Fruit fly (Drosophila melanogaster) whole organism, embryonic: Measurements from ENCODE around the gene CG4733.

ENCODE experiments used
- CG1024 ChIP-seq: fragments of 200-800 bp; sonication (Bioruptor generic); IDR thresholded peaks from 2 replicates; pipeline ENCODE4 v1.3.6; 2022; ENCODE audit warnings: missing biosample characterization, missing genetic modification characterization
- CG10267 ChIP-seq: fragments of 200-800 bp; sonication (Bioruptor generic); optimal IDR thresholded peaks from 2 replicates; lab custom pipeline; 2018; ENCODE audit warnings: missing biosample characterization, mild to moderate bottlenecking, missing genetic modification characterization, moderate library complexity
- CG10543 ChIP-seq: fragments of 200-800 bp; sonication (Bioruptor generic); optimal IDR thresholded peaks from 3 replicates; lab custom pipeline; 2017; ENCODE audit warnings: missing biosample characterization, mild to moderate bottlenecking, missing genetic modification characterization, moderate library complexity
- CG10959 ChIP-seq: fragments of 200-800 bp; sonication (Bioruptor generic); IDR thresholded peaks from 2 replicates; pipeline ENCODE4 v1.3.6; 2022; ENCODE audit warnings: missing biosample characterization, missing genetic modification characterization
- CG12155 ChIP-seq: fragments of 200-800 bp; sonication (Bioruptor generic); optimal IDR thresholded peaks from 3 replicates; lab custom pipeline; 2016; ENCODE audit warnings: missing biosample characterization, missing genetic modification characterization
- CG12942 ChIP-seq: fragments of 200-800 bp; sonication (Bioruptor generic); optimal IDR thresholded peaks from 3 replicates; lab custom pipeline; 2016; ENCODE audit warnings: missing biosample characterization, missing genetic modification characterization
- CG14710 ChIP-seq: fragments of 200-800 bp; sonication (Bioruptor generic); optimal IDR thresholded peaks from 3 replicates; lab custom pipeline; 2019; ENCODE audit warnings: missing biosample characterization, mild to moderate bottlenecking, missing genetic modification characterization, moderate library complexity
- CG15696 ChIP-seq: fragments of 200-800 bp; sonication (Bioruptor generic); optimal IDR thresholded peaks from 2 replicates; lab custom pipeline; 2019; ENCODE audit warnings: missing biosample characterization, mild to moderate bottlenecking, missing genetic modification characterization, moderate library complexity
- CG1647 ChIP-seq: fragments of 200-800 bp; sonication (Bioruptor generic); optimal IDR thresholded peaks from 3 replicates; lab custom pipeline; 2016; ENCODE audit warnings: missing biosample characterization, missing genetic modification characterization
- CG16815 ChIP-seq: fragments of 200-800 bp; sonication (Bioruptor generic); optimal IDR thresholded peaks from 3 replicates; lab custom pipeline; 2017; ENCODE audit warnings: missing biosample characterization, mild to moderate bottlenecking, missing genetic modification characterization
- CG18262 ChIP-seq: fragments of 200-800 bp; optimal IDR thresholded peaks from 3 replicates; lab custom pipeline; 2019; ENCODE audit warnings: missing biosample characterization, mild to moderate bottlenecking, missing genetic modification characterization, moderate library complexity
- CG18599 ChIP-seq: fragments of 200-800 bp; sonication (Bioruptor generic); optimal IDR thresholded peaks from 3 replicates; lab custom pipeline; 2017; ENCODE audit warnings: missing biosample characterization, missing genetic modification characterization, mild to moderate bottlenecking, moderate library complexity, missing genetic modification reagents
- CG31365 ChIP-seq: fragments of 200-800 bp; sonication (Bioruptor generic); optimal IDR thresholded peaks from 2 replicates; lab custom pipeline; 2018; ENCODE audit warnings: missing biosample characterization, mild to moderate bottlenecking, missing genetic modification characterization
- CG43689 ChIP-seq: fragments of 200-800 bp; sonication (Bioruptor generic); IDR thresholded peaks from 2 replicates; pipeline ENCODE4 v1.3.6; 2022; ENCODE audit warnings: missing biosample characterization, missing genetic modification characterization
- CG5245 ChIP-seq: fragments of 200-800 bp; sonication (Bioruptor generic); optimal IDR thresholded peaks from 3 replicates; lab custom pipeline; 2016; ENCODE audit warnings: missing biosample characterization, missing genetic modification characterization
- CG6272 ChIP-seq: fragments of 200-800 bp; sonication (Bioruptor generic); IDR thresholded peaks from 2 replicates; pipeline ENCODE4 v1.3.6; 2022; ENCODE audit warnings: missing biosample characterization, missing genetic modification characterization
- CG6791 ChIP-seq: fragments of 200-800 bp; sonication (Bioruptor generic); IDR thresholded peaks from 3 replicates; pipeline ENCODE4 v1.3.6; 2022; ENCODE audit warnings: missing biosample characterization, missing genetic modification characterization; ENCODE audit not compliant: partially characterized antibody
- CG6813 ChIP-seq: fragments of 200-800 bp; sonication (Bioruptor generic); optimal IDR thresholded peaks from 2 replicates; lab custom pipeline; 2017; ENCODE audit warnings: missing biosample characterization, missing genetic modification characterization, mild to moderate bottlenecking, moderate library complexity, missing genetic modification reagents
- CG9876 ChIP-seq: fragments of 200-800 bp; sonication (Bioruptor generic); optimal IDR thresholded peaks from 2 replicates; lab custom pipeline; 2016; ENCODE audit warnings: missing biosample characterization, missing genetic modification characterization
- CG9932 ChIP-seq: fragments of 200-800 bp; sonication (Bioruptor generic); IDR thresholded peaks from 2 replicates; pipeline ENCODE4 v1.3.6; 2022; ENCODE audit warnings: missing biosample characterization, missing genetic modification characterization
- Chrac-16 ChIP-seq: fragments of 200-800 bp; sonication (Bioruptor generic); optimal IDR thresholded peaks from 3 replicates; lab custom pipeline; 2016; ENCODE audit warnings: missing biosample characterization, missing genetic modification characterization
- E2f1 ChIP-seq: fragments of 200-800 bp; sonication (Bioruptor generic); IDR thresholded peaks from 2 replicates; pipeline ENCODE4 v1.3.6; 2022; ENCODE audit warnings: missing biosample characterization, missing genetic modification characterization
- Elba2 ChIP-seq: fragments of 200-800 bp; sonication (Bioruptor generic); optimal IDR thresholded peaks from 3 replicates; lab custom pipeline; 2016; ENCODE audit warnings: missing biosample characterization, missing genetic modification characterization
- HLHmδ ChIP-seq: fragments of 200-800 bp; sonication (Bioruptor generic); optimal IDR thresholded peaks from 2 replicates; lab custom pipeline; 2018; ENCODE audit warnings: missing biosample characterization, mild to moderate bottlenecking, missing genetic modification characterization, moderate library complexity
- Mad ChIP-seq: fragments of 200-800 bp; sonication (Bioruptor generic); optimal IDR thresholded peaks from 2 replicates; lab custom pipeline; 2016; ENCODE audit warnings: missing biosample characterization, missing genetic modification characterization
- Max ChIP-seq: fragments of 200-800 bp; sonication (Bioruptor generic); optimal IDR thresholded peaks from 2 replicates; lab custom pipeline; 2016; ENCODE audit warnings: missing biosample characterization, mild to moderate bottlenecking, missing genetic modification characterization
- NfI ChIP-seq: fragments of 200-800 bp; sonication (Bioruptor generic); optimal IDR thresholded peaks from 3 replicates; lab custom pipeline; 2018; ENCODE audit warnings: missing biosample characterization, mild to moderate bottlenecking, missing genetic modification characterization, moderate library complexity
- Sry-δ ChIP-seq: fragments of 200-800 bp; sonication (Bioruptor generic); optimal IDR thresholded peaks from 2 replicates; lab custom pipeline; 2016; ENCODE audit warnings: missing biosample characterization, missing genetic modification characterization
- ara ChIP-seq: fragments of 200-800 bp; sonication (Bioruptor generic); IDR thresholded peaks from 2 replicates; pipeline ENCODE4 v1.3.6; 2022; ENCODE audit warnings: missing biosample characterization, missing genetic modification characterization
- ato ChIP-seq: fragments of 200-800 bp; sonication (Bioruptor generic); IDR thresholded peaks from 2 replicates; pipeline ENCODE4 v1.3.6; 2022; ENCODE audit warnings: missing biosample characterization, missing genetic modification characterization; ENCODE audit not compliant: partially characterized antibody
- bab2 ChIP-seq: fragments of 200-800 bp; sonication (Bioruptor generic); optimal IDR thresholded peaks from 2 replicates; lab custom pipeline; 2016; ENCODE audit warnings: missing biosample characterization, missing genetic modification characterization
- bowl ChIP-seq: fragments of 200-800 bp; sonication (Bioruptor generic); IDR thresholded peaks from 2 replicates; pipeline ENCODE4 v1.3.6; 2022; ENCODE audit warnings: missing biosample characterization, missing genetic modification characterization
- btn ChIP-seq: fragments of 200-800 bp; sonication (Bioruptor generic); optimal IDR thresholded peaks from 2 replicates; lab custom pipeline; 2016; ENCODE audit warnings: missing biosample characterization, missing genetic modification characterization
- chif ChIP-seq, 2 experiments: fragments of 200-800 bp; sonication (Bioruptor generic); optimal IDR thresholded peaks; 3 replicates each; lab custom pipeline; 2016; ENCODE audit warnings: missing biosample characterization in 2 of 2, missing genetic modification characterization in 2 of 2
- crp ChIP-seq, 2 experiments: fragments of 200-800 bp; sonication (Bioruptor generic); optimal IDR thresholded peaks; 2 replicates in 1 of 2; 3 replicates in 1 of 2; lab custom pipeline; 2017; ENCODE audit warnings: missing biosample characterization in 2 of 2, missing genetic modification characterization in 2 of 2, mild to moderate bottlenecking in 1 of 2, moderate library complexity in 1 of 2
- dm ChIP-seq: fragments of 200-800 bp; sonication (Bioruptor generic); optimal IDR thresholded peaks from 3 replicates; lab custom pipeline; 2016; ENCODE audit warnings: missing biosample characterization, missing genetic modification characterization
- eve ChIP-seq, 2 experiments: fragments of >200 bp; optimal IDR thresholded peaks; 2 replicates each; lab custom pipeline; 2017; ENCODE audit warnings: missing biosample characterization in 2 of 2, missing genetic modification characterization in 2 of 2
- fd102C ChIP-seq: fragments of 200-800 bp; sonication (Bioruptor generic); optimal IDR thresholded peaks from 2 replicates; lab custom pipeline; 2018; ENCODE audit warnings: missing biosample characterization, mild to moderate bottlenecking, missing genetic modification characterization, moderate library complexity
- ftz-f1 ChIP-seq: fragments of 200-800 bp; sonication (Bioruptor generic); optimal IDR thresholded peaks from 2 replicates; lab custom pipeline; 2016; ENCODE audit warnings: missing biosample characterization, missing genetic modification characterization
- fu2 ChIP-seq: fragments of 200-800 bp; sonication (Bioruptor generic); optimal IDR thresholded peaks from 2 replicates; lab custom pipeline; 2016; ENCODE audit warnings: missing biosample characterization, missing genetic modification characterization
- grau ChIP-seq: fragments of 200-800 bp; optimal IDR thresholded peaks from 3 replicates; lab custom pipeline; 2019; ENCODE audit warnings: missing biosample characterization, mild to moderate bottlenecking, missing genetic modification characterization, moderate library complexity
- hkb ChIP-seq, 2 experiments: fragments of 200-800 bp in 1 of 2; fragments of >200 bp in 1 of 2; sonication (Bioruptor generic) in 1 of 2; IDR thresholded peaks in 1 of 2; optimal IDR thresholded peaks in 1 of 2; 2 replicates each; pipeline versions ENCODE4 v1.3.6 to Lab custom; 2017 to 2022; ENCODE audit warnings: missing biosample characterization in 1 of 2, missing genetic modification characterization in 1 of 2
- jumu ChIP-seq: fragments of 200-800 bp; sonication (Bioruptor generic); optimal IDR thresholded peaks from 3 replicates; lab custom pipeline; 2016; ENCODE audit warnings: missing biosample characterization, missing genetic modification characterization
- ken ChIP-seq: fragments of 200-800 bp; sonication (Bioruptor generic); IDR thresholded peaks from 3 replicates; pipeline ENCODE4 v1.3.6; 2022; ENCODE audit warnings: missing biosample characterization, missing genetic modification characterization
- lola ChIP-seq, 3 experiments: fragments of >200 bp in 2 of 3; fragments of 200-800 bp in 1 of 3; sonication (Bioruptor generic) in 1 of 3; optimal IDR thresholded peaks; 2 replicates each; lab custom pipeline; 2017 to 2019; ENCODE audit warnings: missing biosample characterization in 3 of 3, missing genetic modification characterization in 3 of 3, mild to moderate bottlenecking in 1 of 3, moderate library complexity in 1 of 3
- sima ChIP-seq: fragments of 200-800 bp; sonication (Bioruptor generic); optimal IDR thresholded peaks from 2 replicates; lab custom pipeline; 2016; ENCODE audit warnings: missing biosample characterization, missing genetic modification characterization
- sqz ChIP-seq: fragments of 200-800 bp; sonication (Bioruptor generic); optimal IDR thresholded peaks from 3 replicates; lab custom pipeline; 2018; ENCODE audit warnings: missing biosample characterization, mild to moderate bottlenecking, missing genetic modification characterization
- tgo ChIP-seq: fragments of 200-800 bp; sonication (Bioruptor generic); IDR thresholded peaks from 3 replicates; pipeline ENCODE4 v1.3.6; 2022; ENCODE audit warnings: missing biosample characterization, missing genetic modification characterization

CG4733 gene

DNA sequence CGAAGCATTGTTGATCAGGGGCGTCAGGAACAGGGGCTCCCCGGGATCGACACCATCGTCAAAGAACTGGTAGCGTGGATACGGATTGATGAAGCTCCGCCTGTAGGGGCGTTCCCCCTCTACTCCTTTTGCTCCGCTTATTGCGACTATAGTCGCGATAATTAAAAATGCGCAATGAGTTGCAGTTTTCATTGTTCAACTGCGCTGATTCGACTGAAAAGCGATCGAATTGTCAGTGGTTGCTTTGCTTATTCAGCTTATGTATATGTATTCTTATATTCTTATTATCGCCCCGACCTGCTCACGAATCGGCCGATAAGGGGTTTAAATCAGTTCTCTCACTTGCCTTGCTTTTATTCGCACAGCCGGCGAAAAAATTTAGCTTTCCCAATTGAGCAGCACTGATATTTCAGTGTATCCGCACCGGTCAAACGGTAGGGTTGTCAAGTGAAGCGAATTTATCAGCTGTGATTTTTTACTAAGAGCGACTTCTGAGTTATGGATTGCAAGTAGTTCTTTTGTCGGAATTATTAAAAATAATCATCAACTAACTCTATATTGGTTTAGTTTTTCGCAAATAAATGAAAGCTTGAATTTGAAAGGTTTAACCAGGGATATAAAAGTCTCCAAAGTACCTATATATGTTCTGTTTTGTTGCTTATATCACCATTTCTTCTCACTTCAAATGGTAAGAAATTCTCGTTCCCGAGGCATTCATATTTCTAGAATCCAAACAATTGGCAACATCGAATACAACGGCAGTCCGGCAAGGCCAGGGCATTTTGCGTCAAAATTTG is 26.3 kb upstream of the CG4733 start, which contains the start of the genes CG4572 and CG4686 (continued):
- no peak for TF ChIP-seq sqz (GFP tag; lab: Kevin White, UChicago)
- peak; percentile 65 for TF ChIP-seq jumu (GFP tag; lab: Kevin White, UChicago)
- TF ChIP-seq eve (GFP tag; optimal IDR thresholded peaks at IDR 0.05; lab: Kevin White, UChicago), result no peak
- peak; percentile 31 for TF ChIP-seq CG6813 (GFP tag; lab: Kevin White, UChicago)
- peak; percentile 61 for TF ChIP-seq Mad (GFP tag; lab: Kevin White, UChicago)
- TF ChIP-seq CG16815 (GFP tag; lab: Kevin White, UChicago), result peak; percentile 54
- TF ChIP-seq NfI, result peak; percentile 75
- no peak for TF ChIP-seq fd102C (GFP tag; lab: Kevin White, UChicago)
- TF ChIP-seq CG5245 (GFP tag; lab: Kevin White, UChicago), result peak; percentile 36
- TF ChIP-seq Chrac-16 (GFP tag; lab: Kevin White, UChicago), result peak; percentile 64
- TF ChIP-seq CG10267, result peak; percentile 67
- peak; percentile 16; the same call in 1 of the 2 replicates for TF ChIP-seq CG43689 (GFP tag; lab: Robert Waterston, UW)
- peak; percentile 72 for TF ChIP-seq CG12155
- peak; percentile 55 for TF ChIP-seq Sry-δ (GFP tag; lab: Kevin White, UChicago)
- peak; percentile 63 for TF ChIP-seq Elba2 (GFP tag; lab: Kevin White, UChicago)
- 0 out of 2 replicates have a peak, but pooled peaks have one; percentile 23 for TF ChIP-seq ato (GFP tag; lab: Robert Waterston, UW)
- TF ChIP-seq bab2, result peak; percentile 94
- TF ChIP-seq CG31365, result no peak
- no peak for TF ChIP-seq CG6791
- peak; percentile 54; the same call in 1 of the 3 replicates for TF ChIP-seq ken (GFP tag; lab: Robert Waterston, UW)
- no peak for TF ChIP-seq CG10959
- TF ChIP-seq CG18599 (GFP tag; lab: Kevin White, UChicago), result peak; percentile 78
- TF ChIP-seq CG14710, result peak; percentile 99
- peak; percentile 81 for TF ChIP-seq grau
- TF ChIP-seq Max (GFP tag; lab: Kevin White, UChicago), result peak; percentile 77
- peak; percentile 73 for TF ChIP-seq CG12942 (GFP tag; lab: Kevin White, UChicago)
- peak; percentile 60 to 62 for TF ChIP-seq chif (GFP tag; optimal IDR thresholded peaks at IDR 0.05; lab: Kevin White, UChicago)
- peak; percentile 65 for TF ChIP-seq hkb (optimal IDR thresholded peaks at IDR 0.05; lab: Kevin White, UChicago)
- TF ChIP-seq hkb (GFP tag; IDR thresholded peaks at IDR 0.05; lab: Robert Waterston, UW), result peak; percentile 63
- TF ChIP-seq sima (GFP tag; lab: Kevin White, UChicago), result peak; percentile 46
- TF ChIP-seq ftz-f1, result no peak
- peak; percentile 74 for TF ChIP-seq dm (GFP tag; lab: Kevin White, UChicago)
- TF ChIP-seq crp (GFP tag; optimal IDR thresholded peaks at IDR 0.05; lab: Kevin White, UChicago), result peak; percentile 65 to 86
- peak; percentile 19 for TF ChIP-seq btn (GFP tag; lab: Kevin White, UChicago)
- TF ChIP-seq CG9932 (GFP tag; lab: Robert Waterston, UW), result peak; percentile 71
- TF ChIP-seq CG9876 (GFP tag; lab: Kevin White, UChicago), result peak; percentile 58
- TF ChIP-seq CG1024 (GFP tag; lab: Robert Waterston, UW), result no peak; the same call in 1 of the 2 replicates
- TF ChIP-seq CG18262 (tag; lab: Kevin White, UChicago), result no peak
- TF ChIP-seq ara, result 0 out of 2 replicates have a peak, but pooled peaks have one; percentile 46
- peak; percentile 72 for TF ChIP-seq E2f1
- peak in 1 of 3 experiments; percentile 62 for TF ChIP-seq lola (GFP tag; optimal IDR thresholded peaks at IDR 0.05; lab: Kevin White, UChicago)
- TF ChIP-seq CG15696, result peak; percentile 87
- TF ChIP-seq tgo (GFP tag; lab: Robert Waterston, UW), result peak; percentile 80
- peak; percentile 83 for TF ChIP-seq CG10543
- no peak for TF ChIP-seq bowl (GFP tag; lab: Robert Waterston, UW)
- peak; percentile 75 for TF ChIP-seq CG6272 (GFP tag; lab: Robert Waterston, UW)
- TF ChIP-seq fu2 (GFP tag; lab: Kevin White, UChicago), result peak; percentile 80
- peak; percentile 85 for TF ChIP-seq CG1647 (GFP tag; lab: Kevin White, UChicago)
- no peak for TF ChIP-seq HLHmδ (GFP tag; lab: Kevin White, UChicago)
